Worm (Caenorhabditis elegans): ENCODE results near the gene C24B5.4.

DNA sequence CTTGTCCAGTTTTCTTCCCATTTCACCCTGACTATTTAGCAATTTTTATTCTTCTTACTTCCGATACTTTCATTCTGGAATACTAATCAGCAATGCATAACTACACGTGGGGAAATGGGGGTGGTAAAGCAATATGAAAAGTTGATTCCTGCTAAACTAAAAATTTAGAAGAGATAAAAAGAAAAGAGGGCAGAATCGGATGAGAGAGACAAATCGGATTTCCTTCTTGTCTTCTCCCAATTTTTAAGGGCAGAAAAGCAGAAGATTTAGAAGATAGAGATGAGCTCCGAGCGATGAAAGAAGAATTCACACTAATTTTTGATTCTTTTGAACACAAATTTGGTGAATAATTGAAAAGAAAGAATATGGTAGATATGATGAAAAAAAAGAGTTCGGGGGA lies 3.1 kb downstream of the C24B5.4 start:
- TF ChIP-seq pha-4 (tag; optimal IDR thresholded peaks at IDR 0.05) (no peak), fkh-10 (GFP tag; optimal IDR thresholded peaks at IDR 0.05) (peak; percentile 17), egl-27 (tag; optimal IDR thresholded peaks at IDR 0.05) (no peak), mdl-1 (tag; optimal IDR thresholded peaks at IDR 0.05) (no peak), ceh-16 (tag; optimal IDR thresholded peaks at IDR 0.05) (no peak), aly-2 (tag; optimal IDR thresholded peaks at IDR 0.05) (no peak), eor-1 (tag; optimal IDR thresholded peaks at IDR 0.05) (no peak), fos-1 (tag; optimal IDR thresholded peaks at IDR 0.05) (no peak), sea-2 (GFP tag; optimal IDR thresholded peaks at IDR 0.05) (no peak), skn-1 (tag; optimal IDR thresholded peaks at IDR 0.05) (no peak)
